Fruit fly (Drosophila melanogaster) whole organism, embryonic: ENCODE measurements around the gene CG42758.
A peak's percentile ranks its signal among the peaks of the same experiment; 100 is the strongest.

Source experiments
- Ada2b ChIP-seq: fragments of 200-800 bp; sonication (Bioruptor generic); IDR thresholded peaks from 2 replicates; pipeline ENCODE4 v1.3.6; 2022; ENCODE audit warnings: missing biosample characterization, missing genetic modification characterization
- CG10366 ChIP-seq: fragments of 200-800 bp; sonication (Bioruptor generic); IDR thresholded peaks from 2 replicates; pipeline ENCODE4 v1.3.6; 2022; ENCODE audit warnings: missing biosample characterization, missing genetic modification characterization
- CG11093 ChIP-seq: fragments of 200-800 bp; sonication (Bioruptor generic); IDR thresholded peaks from 3 replicates; pipeline ENCODE4 v1.3.6; 2022; ENCODE audit warnings: missing biosample characterization, missing genetic modification characterization
- CG11398 ChIP-seq: fragments of 200-800 bp; sonication (Bioruptor generic); optimal IDR thresholded peaks from 2 replicates; lab custom pipeline; 2016; ENCODE audit warnings: missing biosample characterization, missing genetic modification characterization
- CG12659 ChIP-seq: fragments of 200-800 bp; sonication (Bioruptor generic); optimal IDR thresholded peaks from 3 replicates; lab custom pipeline; 2017; ENCODE audit warnings: mild to moderate bottlenecking, missing biosample characterization, missing genetic modification reagents, missing genetic modification characterization
- CG13287 ChIP-seq: fragments of 200-800 bp; sonication (Bioruptor generic); IDR thresholded peaks from 2 replicates; pipeline ENCODE4 v1.3.6; 2022; ENCODE audit warnings: missing biosample characterization, missing genetic modification characterization; ENCODE audit not compliant: partially characterized antibody
- CG13624 ChIP-seq: fragments of 200-800 bp; sonication (Bioruptor generic); optimal IDR thresholded peaks from 2 replicates; lab custom pipeline; 2016; ENCODE audit warnings: missing biosample characterization, missing genetic modification characterization
- CG14050 ChIP-seq: fragments of 200-800 bp; sonication (Bioruptor generic); IDR thresholded peaks from 3 replicates; pipeline ENCODE4 v1.3.6; 2022; ENCODE audit warnings: missing biosample characterization, missing genetic modification characterization
- CG15073 ChIP-seq: fragments of 200-800 bp; sonication (Bioruptor generic); optimal IDR thresholded peaks from 2 replicates; lab custom pipeline; 2016; ENCODE audit warnings: missing biosample characterization, missing genetic modification characterization
- CG15514 ChIP-seq: fragments of 200-800 bp; sonication (Bioruptor generic); optimal IDR thresholded peaks from 3 replicates; lab custom pipeline; 2017; ENCODE audit warnings: missing biosample characterization, missing genetic modification characterization, mild to moderate bottlenecking, moderate library complexity, missing genetic modification reagents
- CG15696 ChIP-seq: fragments of 200-800 bp; sonication (Bioruptor generic); optimal IDR thresholded peaks from 2 replicates; lab custom pipeline; 2019; ENCODE audit warnings: missing biosample characterization, mild to moderate bottlenecking, missing genetic modification characterization, moderate library complexity
- CG16815 ChIP-seq: fragments of 200-800 bp; sonication (Bioruptor generic); optimal IDR thresholded peaks from 3 replicates; lab custom pipeline; 2017; ENCODE audit warnings: missing biosample characterization, mild to moderate bottlenecking, missing genetic modification characterization
- CG17612 ChIP-seq: fragments of 200-800 bp; sonication (Bioruptor generic); IDR thresholded peaks from 2 replicates; pipeline ENCODE4 v1.3.6; 2022; ENCODE audit warnings: missing biosample characterization, missing genetic modification characterization
- CG1792 ChIP-seq: fragments of 200-800 bp; sonication (Bioruptor generic); optimal IDR thresholded peaks from 2 replicates; lab custom pipeline; 2016; ENCODE audit warnings: missing biosample characterization, missing genetic modification characterization
- CG18262 ChIP-seq: fragments of 200-800 bp; optimal IDR thresholded peaks from 3 replicates; lab custom pipeline; 2019; ENCODE audit warnings: missing biosample characterization, mild to moderate bottlenecking, missing genetic modification characterization, moderate library complexity
- CG18599 ChIP-seq: fragments of 200-800 bp; sonication (Bioruptor generic); optimal IDR thresholded peaks from 3 replicates; lab custom pipeline; 2017; ENCODE audit warnings: missing biosample characterization, missing genetic modification characterization, mild to moderate bottlenecking, moderate library complexity, missing genetic modification reagents
- CG31224 ChIP-seq: fragments of 200-800 bp; sonication (Bioruptor generic); IDR thresholded peaks from 2 replicates; pipeline ENCODE4 v1.3.6; 2022; ENCODE audit warnings: missing biosample characterization, missing genetic modification characterization
- CG3163 ChIP-seq: fragments of 200-800 bp; sonication (Bioruptor generic); optimal IDR thresholded peaks from 3 replicates; lab custom pipeline; 2016; ENCODE audit warnings: missing biosample characterization, missing genetic modification characterization
- CG32772 ChIP-seq: fragments of 200-800 bp; sonication (Bioruptor generic); IDR thresholded peaks from 2 replicates; pipeline ENCODE4 v1.3.6; 2022; ENCODE audit warnings: missing biosample characterization, missing genetic modification characterization
- CG3838 ChIP-seq: fragments of 200-800 bp; sonication (Bioruptor generic); optimal IDR thresholded peaks from 3 replicates; lab custom pipeline; 2016; ENCODE audit warnings: missing biosample characterization, missing genetic modification characterization
- CG6791 ChIP-seq: fragments of 200-800 bp; sonication (Bioruptor generic); IDR thresholded peaks from 3 replicates; pipeline ENCODE4 v1.3.6; 2022; ENCODE audit warnings: missing biosample characterization, missing genetic modification characterization; ENCODE audit not compliant: partially characterized antibody
- CG9609 ChIP-seq: fragments of 200-800 bp; sonication (Bioruptor generic); optimal IDR thresholded peaks from 3 replicates; lab custom pipeline; 2016; ENCODE audit warnings: missing biosample characterization, missing genetic modification characterization
- CrebB ChIP-seq: fragments of 200-800 bp; sonication (Bioruptor generic); optimal IDR thresholded peaks from 3 replicates; lab custom pipeline; 2018; ENCODE audit warnings: missing biosample characterization, mild to moderate bottlenecking, missing genetic modification characterization
- Deaf1 ChIP-seq: fragments of 200-800 bp; optimal IDR thresholded peaks from 3 replicates; lab custom pipeline; 2019; ENCODE audit warnings: missing biosample characterization, mild to moderate bottlenecking, missing genetic modification characterization, moderate library complexity
- Dek ChIP-seq: fragments of 200-800 bp; sonication (Bioruptor generic); optimal IDR thresholded peaks from 3 replicates; lab custom pipeline; 2019; ENCODE audit warnings: missing biosample characterization, mild to moderate bottlenecking, missing genetic modification characterization, moderate library complexity
- E2f1 ChIP-seq: fragments of 200-800 bp; sonication (Bioruptor generic); IDR thresholded peaks from 2 replicates; pipeline ENCODE4 v1.3.6; 2022; ENCODE audit warnings: missing biosample characterization, missing genetic modification characterization
- Elba2 ChIP-seq: fragments of 200-800 bp; sonication (Bioruptor generic); optimal IDR thresholded peaks from 3 replicates; lab custom pipeline; 2016; ENCODE audit warnings: missing biosample characterization, missing genetic modification characterization
- Ets97D ChIP-seq: fragments of 200-800 bp; sonication (Bioruptor generic); optimal IDR thresholded peaks from 3 replicates; lab custom pipeline; 2016; ENCODE audit warnings: missing biosample characterization, missing genetic modification characterization
- Hey ChIP-seq: fragments of 200-800 bp; sonication (Bioruptor generic); optimal IDR thresholded peaks from 3 replicates; lab custom pipeline; 2018; ENCODE audit warnings: missing biosample characterization, mild to moderate bottlenecking, missing genetic modification characterization
- Jarid2 ChIP-seq: fragments of 200-800 bp; sonication (Bioruptor generic); optimal IDR thresholded peaks from 3 replicates; lab custom pipeline; 2017; ENCODE audit warnings: mild to moderate bottlenecking, missing biosample characterization, missing genetic modification reagents, missing genetic modification characterization
- Med ChIP-seq: fragments of 200-800 bp; sonication (Bioruptor generic); peaks from one replicate; lab custom pipeline; 2016; ENCODE audit warnings: missing biosample characterization, missing genetic modification characterization, mild to moderate bottlenecking, inconsistent platforms, moderate library complexity
- Taf1 ChIP-seq: fragments of 200-800 bp; sonication (Bioruptor generic); IDR thresholded peaks from 2 replicates; pipeline ENCODE4 v1.3.6; 2022; ENCODE audit warnings: missing biosample characterization, missing genetic modification characterization
- Vsx1 ChIP-seq: fragments of 200-800 bp; sonication (Bioruptor generic); optimal IDR thresholded peaks from 2 replicates; lab custom pipeline; 2017; ENCODE audit warnings: missing biosample characterization, mild to moderate bottlenecking, missing genetic modification characterization, missing genetic modification reagents
- Xbp1 ChIP-seq: fragments of 200-800 bp; sonication (Bioruptor generic); optimal IDR thresholded peaks from 3 replicates; lab custom pipeline; 2016; ENCODE audit warnings: missing biosample characterization, mild to moderate bottlenecking, missing genetic modification characterization
- chinmo ChIP-seq: fragments of 200-800 bp; sonication (Bioruptor generic); IDR thresholded peaks from 4 replicates; pipeline ENCODE4 v1.3.6; 2022; ENCODE audit warnings: missing biosample characterization, missing genetic modification characterization; ENCODE audit not compliant: partially characterized antibody
- ci ChIP-seq: fragments of 200-800 bp; sonication (Bioruptor generic); IDR thresholded peaks from 3 replicates; pipeline ENCODE4 v1.3.6; 2022; ENCODE audit warnings: missing biosample characterization, missing genetic modification characterization
- dm ChIP-seq: fragments of 200-800 bp; sonication (Bioruptor generic); optimal IDR thresholded peaks from 3 replicates; lab custom pipeline; 2016; ENCODE audit warnings: missing biosample characterization, missing genetic modification characterization
- hkb ChIP-seq, 2 experiments: fragments of 200-800 bp in 1 of 2; fragments of >200 bp in 1 of 2; sonication (Bioruptor generic) in 1 of 2; IDR thresholded peaks in 1 of 2; optimal IDR thresholded peaks in 1 of 2; 2 replicates each; pipeline versions ENCODE4 v1.3.6 to Lab custom; 2017 to 2022; ENCODE audit warnings: missing biosample characterization in 1 of 2, missing genetic modification characterization in 1 of 2
- jumu ChIP-seq: fragments of 200-800 bp; sonication (Bioruptor generic); optimal IDR thresholded peaks from 3 replicates; lab custom pipeline; 2016; ENCODE audit warnings: missing biosample characterization, missing genetic modification characterization
- lov ChIP-seq, 2 experiments: fragments of 200-800 bp in 1 of 2; fragments of >200 bp in 1 of 2; sonication (Bioruptor generic) in 1 of 2; IDR thresholded peaks in 1 of 2; optimal IDR thresholded peaks in 1 of 2; 2 replicates in 1 of 2; 3 replicates in 1 of 2; pipeline versions ENCODE4 v1.3.6 to Lab custom; 2017 to 2022; ENCODE audit warnings: missing biosample characterization in 1 of 2, missing genetic modification characterization in 1 of 2
- nau ChIP-seq: fragments of 200-800 bp; sonication (Bioruptor generic); optimal IDR thresholded peaks from 3 replicates; lab custom pipeline; 2017; ENCODE audit warnings: missing biosample characterization, mild to moderate bottlenecking, missing genetic modification characterization, missing genetic modification reagents
- oc ChIP-seq: fragments of 200-800 bp; sonication (Bioruptor generic); optimal IDR thresholded peaks from 2 replicates; lab custom pipeline; 2018; ENCODE audit warnings: missing biosample characterization, mild to moderate bottlenecking, missing genetic modification characterization, moderate library complexity
- peb ChIP-seq: fragments of 200-800 bp; sonication (Bioruptor generic); IDR thresholded peaks from 2 replicates; pipeline ENCODE4 v1.3.6; 2022; ENCODE audit warnings: missing biosample characterization, missing genetic modification characterization
- repo ChIP-seq: fragments of 200-800 bp; sonication (Bioruptor generic); optimal IDR thresholded peaks from 2 replicates; lab custom pipeline; 2016; ENCODE audit warnings: missing biosample characterization, missing genetic modification characterization
- sisA ChIP-seq: fragments of 200-800 bp; sonication (Bioruptor generic); IDR thresholded peaks from 2 replicates; pipeline ENCODE4 v1.3.6; 2022; ENCODE audit warnings: missing biosample characterization, missing genetic modification characterization
- vnd ChIP-seq: fragments of 200-800 bp; sonication (Bioruptor generic); IDR thresholded peaks from 3 replicates; pipeline ENCODE4 v1.3.6; 2022; ENCODE audit warnings: missing biosample characterization, missing genetic modification characterization; ENCODE audit not compliant: partially characterized antibody
- wek ChIP-seq: fragments of 200-800 bp; sonication (Bioruptor generic); optimal IDR thresholded peaks from 3 replicates; lab custom pipeline; 2018; ENCODE audit warnings: missing biosample characterization, mild to moderate bottlenecking, missing genetic modification characterization, moderate library complexity
- zfh1 ChIP-seq: fragments of 200-800 bp; sonication (Bioruptor generic); IDR thresholded peaks from 3 replicates; pipeline ENCODE4 v1.3.6; 2022; ENCODE audit warnings: missing biosample characterization, missing genetic modification characterization

CG42758 gene

dm6 chr3L:14550839-14551415 lies 16.3 kb upstream of the CG42758 start, which contains the start of gene Gbs-70E (continued):
- peak; percentile 88 for TF ChIP-seq CG10366
- TF ChIP-seq Hey: peak; percentile 71
- peak; percentile 80 for TF ChIP-seq CG16815 (GFP tag; lab: Kevin White, UChicago)
- TF ChIP-seq dm: peak; percentile 86
- TF ChIP-seq Med (GFP tag; lab: Kevin White, UChicago): peak; percentile 97
- peak; percentile 79 for TF ChIP-seq Vsx1
- no peak for TF ChIP-seq vnd (GFP tag; lab: Robert Waterston, UW)
- peak; percentile 91 for TF ChIP-seq zfh1 (GFP tag; lab: Robert Waterston, UW)
- peak; percentile 90 for TF ChIP-seq CG9609 (GFP tag; lab: Kevin White, UChicago)
- peak; percentile 82 for TF ChIP-seq repo (GFP tag; lab: Kevin White, UChicago)
- TF ChIP-seq CG1792 (GFP tag; lab: Kevin White, UChicago): peak; percentile 64
- peak; percentile 88 for TF ChIP-seq CG11398
- TF ChIP-seq CG13287 (GFP tag; lab: Robert Waterston, UW): peak; percentile 62; the same call in 1 of the 2 replicates
- TF ChIP-seq CG18262 (tag; lab: Kevin White, UChicago): peak; percentile 96
- TF ChIP-seq E2f1: peak; percentile 92
- peak; percentile 83 for TF ChIP-seq CG32772 (GFP tag; lab: Robert Waterston, UW)
- TF ChIP-seq CG3163: peak; percentile 84
- TF ChIP-seq Xbp1 (GFP tag; lab: Kevin White, UChicago): peak; percentile 92
- TF ChIP-seq lov (optimal IDR thresholded peaks at IDR 0.05; lab: Kevin White, UChicago): no peak
- peak; percentile 83 for TF ChIP-seq lov (GFP tag; IDR thresholded peaks at IDR 0.05; lab: Robert Waterston, UW)
- peak; percentile 83 for TF ChIP-seq Deaf1 (tag; lab: Kevin White, UChicago)
- peak; percentile 85 for TF ChIP-seq Taf1 (GFP tag; lab: Robert Waterston, UW)
- peak; percentile 83 for TF ChIP-seq Ada2b
- peak; percentile 97 for TF ChIP-seq Jarid2 (GFP tag; lab: Kevin White, UChicago)
- TF ChIP-seq CG15696 (tag; lab: Kevin White, UChicago): peak; percentile 90
- TF ChIP-seq CG14050: peak; percentile 83
- no peak; the same call in 2 of the 3 replicates for TF ChIP-seq CG6791
- TF ChIP-seq CG17612 (GFP tag; lab: Robert Waterston, UW): peak; percentile 66
- peak; percentile 88 for TF ChIP-seq Dek (tag; lab: Kevin White, UChicago)
- TF ChIP-seq CrebB (tag; lab: Kevin White, UChicago): peak; percentile 94
- peak; percentile 48 for TF ChIP-seq CG3838 (GFP tag; lab: Kevin White, UChicago)
- peak; percentile 69 for TF ChIP-seq wek (GFP tag; lab: Kevin White, UChicago)
- peak; percentile 53 for TF ChIP-seq CG15073
- TF ChIP-seq sisA (GFP tag; lab: Robert Waterston, UW): peak; percentile 87
- TF ChIP-seq CG31224 (GFP tag; lab: Robert Waterston, UW): peak; percentile 82
- peak; percentile 72 for TF ChIP-seq Ets97D
- no peak for TF ChIP-seq Elba2 (GFP tag; lab: Kevin White, UChicago)
- TF ChIP-seq CG13624 (GFP tag; lab: Kevin White, UChicago): peak; percentile 94
- peak; percentile 86 for TF ChIP-seq oc (tag; lab: Kevin White, UChicago)
- TF ChIP-seq jumu (GFP tag; lab: Kevin White, UChicago): peak; percentile 88
- TF ChIP-seq hkb (optimal IDR thresholded peaks at IDR 0.05; lab: Kevin White, UChicago): no peak
- TF ChIP-seq hkb (GFP tag; IDR thresholded peaks at IDR 0.05; lab: Robert Waterston, UW): peak; percentile 94
- peak; percentile 92 for TF ChIP-seq CG18599 (GFP tag; lab: Kevin White, UChicago)
- peak; percentile 91 for TF ChIP-seq nau (GFP tag; lab: Kevin White, UChicago)
- TF ChIP-seq ci (GFP tag; lab: Robert Waterston, UW): peak; percentile 90
- TF ChIP-seq chinmo (GFP tag; lab: Robert Waterston, UW): peak; percentile 92
- TF ChIP-seq CG15514 (GFP tag; lab: Kevin White, UChicago): peak; percentile 78
- TF ChIP-seq CG11093 (GFP tag; lab: Robert Waterston, UW): peak; percentile 91
- peak; percentile 86 for TF ChIP-seq peb (GFP tag; lab: Robert Waterston, UW)
- TF ChIP-seq CG12659 (GFP tag; lab: Kevin White, UChicago): peak; percentile 92
